Worm (Caenorhabditis elegans) whole organism, L1 larva: ENCODE measurements around the gene gtf-2E2.

ENCODE experiments used
- C16A3.4 ChIP-seq: fragments of 150-350 bp; optimal IDR thresholded peaks from 2 replicates; lab custom pipeline; 2014; ENCODE audit warnings: missing biosample characterization, missing genetic modification characterization
- C34B4.2 ChIP-seq: sonication (generic microtip); optimal IDR thresholded peaks from 2 replicates; lab custom pipeline; 2017; ENCODE audit warnings: mild to moderate bottlenecking, missing genetic modification characterization, missing compliant biosample characterization
- aha-1 ChIP-seq: fragments of 150-350 bp; optimal IDR thresholded peaks from 2 replicates; lab custom pipeline; 2014; ENCODE audit warnings: missing biosample characterization, missing genetic modification characterization
- alr-1 ChIP-seq: fragments of 200-800 bp; sonication (Bioruptor generic); optimal IDR thresholded peaks from 2 replicates; lab custom pipeline; 2018; ENCODE audit warnings: borderline replicate concordance, mild to moderate bottlenecking, missing genetic modification characterization, missing compliant biosample characterization
- ceh-82 ChIP-seq, 3 experiments: fragments of 150-350 bp in 1 of 3; sonication (generic microtip) in 2 of 3; optimal IDR thresholded peaks; 2 replicates each; lab custom pipeline; 2014 to 2017; ENCODE audit warnings: missing biosample characterization in 3 of 3, missing genetic modification characterization in 3 of 3
- ceh-90 ChIP-seq: sonication (generic microtip); optimal IDR thresholded peaks from 2 replicates; lab custom pipeline; 2016; ENCODE audit warnings: missing genetic modification characterization, missing compliant biosample characterization
- ces-1 ChIP-seq: fragments of 150-350 bp; optimal IDR thresholded peaks from 2 replicates; lab custom pipeline; 2014; ENCODE audit warnings: missing biosample characterization, missing genetic modification reagents, missing genetic modification characterization
- dsc-1 ChIP-seq: sonication (generic microtip); optimal IDR thresholded peaks from 2 replicates; lab custom pipeline; 2016; ENCODE audit warnings: mild to moderate bottlenecking, missing genetic modification characterization, missing compliant biosample characterization
- efl-1 ChIP-seq, 4 experiments: fragments of 150-350 bp; optimal IDR thresholded peaks in 3 of 4; peaks in 1 of 4; 1 replicate in 1 of 4; 2 replicates in 3 of 4; lab custom pipeline; 2014; ENCODE audit warnings: missing biosample characterization in 2 of 4, missing genetic modification characterization in 2 of 4, missing genetic modification reagents in 2 of 4
- efl-3 ChIP-seq: fragments of 200-800 bp; sonication (Bioruptor generic); optimal IDR thresholded peaks from 2 replicates; lab custom pipeline; 2018; ENCODE audit warnings: mild to moderate bottlenecking, missing genetic modification characterization, missing compliant biosample characterization
- egl-27 ChIP-seq, 2 experiments: fragments of 150-350 bp in 1 of 2; sonication (generic microtip); optimal IDR thresholded peaks; 3 replicates each; lab custom pipeline; 2017 to 2018; ENCODE audit warnings: missing biosample characterization in 2 of 2, missing genetic modification characterization in 2 of 2, missing genetic modification reagents in 2 of 2
- elt-2 ChIP-seq: sonication (generic microtip); optimal IDR thresholded peaks from 2 replicates; lab custom pipeline; 2016; ENCODE audit warnings: missing genetic modification characterization, mild to moderate bottlenecking, inconsistent platforms, missing compliant biosample characterization, missing genetic modification reagents
- elt-3 ChIP-seq, 6 experiments: fragments of 150-350 bp in 1 of 6; sonication (generic microtip); optimal IDR thresholded peaks; 2 replicates each; lab custom pipeline; 2017 to 2018; ENCODE audit warnings: missing biosample characterization in 6 of 6, missing genetic modification characterization in 6 of 6, inconsistent platforms in 1 of 6
- ets-5 ChIP-seq: fragments of 200-800 bp; sonication (Bioruptor generic); IDR thresholded peaks from 2 replicates; pipeline ENCODE4 v1.3.6; 2022; ENCODE audit warnings: missing genetic modification characterization, missing compliant biosample characterization
- fkh-4 ChIP-seq: sonication (generic microtip); optimal IDR thresholded peaks from 2 replicates; lab custom pipeline; 2016; ENCODE audit warnings: missing compliant biosample characterization, missing genetic modification characterization, borderline replicate concordance
- fkh-8 ChIP-seq: sonication (generic microtip); optimal IDR thresholded peaks from 2 replicates; lab custom pipeline; 2016; ENCODE audit warnings: mild to moderate bottlenecking, missing genetic modification characterization, missing compliant biosample characterization
- fos-1 ChIP-seq: fragments of 150-350 bp; optimal IDR thresholded peaks from 2 replicates; lab custom pipeline; 2014; ENCODE audit warnings: missing biosample characterization, missing genetic modification characterization
- grh-1 ChIP-seq: fragments of 200-800 bp; sonication (Bioruptor generic); IDR thresholded peaks from 2 replicates; pipeline ENCODE4 v1.3.6; 2022; ENCODE audit warnings: missing genetic modification reagents, missing genetic modification characterization, missing compliant biosample characterization
- hpl-2 ChIP-seq: fragments of 150-350 bp; optimal IDR thresholded peaks from 2 replicates; lab custom pipeline; 2014; ENCODE audit warnings: missing biosample characterization, missing genetic modification reagents, missing genetic modification characterization
- irx-1 ChIP-seq: sonication (generic microtip); optimal IDR thresholded peaks from 2 replicates; lab custom pipeline; 2016; ENCODE audit warnings: missing genetic modification characterization, missing compliant biosample characterization
- isw-1 ChIP-seq: fragments of 200-800 bp; sonication (Bioruptor generic); IDR thresholded peaks from 2 replicates; pipeline ENCODE4 v1.3.6; 2022; ENCODE audit warnings: missing genetic modification characterization, missing compliant biosample characterization
- jun-1 ChIP-seq: fragments of 150-350 bp; optimal IDR thresholded peaks from 2 replicates; lab custom pipeline; 2014; ENCODE audit warnings: missing biosample characterization, missing genetic modification reagents, missing genetic modification characterization
- lin-13 ChIP-seq: fragments of 150-350 bp; optimal IDR thresholded peaks from 2 replicates; lab custom pipeline; 2014; ENCODE audit warnings: missing biosample characterization, missing genetic modification reagents, missing genetic modification characterization
- lin-14 ChIP-seq: fragments of 200-800 bp; sonication (Bioruptor generic); optimal IDR thresholded peaks from 2 replicates; lab custom pipeline; 2018; ENCODE audit warnings: mild to moderate bottlenecking, missing genetic modification characterization, moderate library complexity, missing compliant biosample characterization
- lin-15B ChIP-seq: fragments of 150-350 bp; sonication (generic microtip); optimal IDR thresholded peaks from 3 replicates; lab custom pipeline; 2014; ENCODE audit warnings: missing biosample characterization, missing genetic modification characterization
- lin-39 ChIP-seq: fragments of 150-350 bp; optimal IDR thresholded peaks from 2 replicates; lab custom pipeline; 2014; ENCODE audit warnings: missing biosample characterization, missing genetic modification reagents, missing genetic modification characterization
- lir-3 ChIP-seq: sonication (generic microtip); optimal IDR thresholded peaks from 2 replicates; lab custom pipeline; 2016; ENCODE audit warnings: mild to moderate bottlenecking, missing genetic modification characterization, moderate library complexity, missing compliant biosample characterization; ENCODE audit not compliant: poor library complexity
- lsy-2 ChIP-seq, 2 experiments: fragments of 150-350 bp; optimal IDR thresholded peaks; 2 replicates each; lab custom pipeline; 2014; ENCODE audit warnings: missing biosample characterization in 2 of 2, missing genetic modification characterization in 2 of 2
- mab-9 ChIP-seq: fragments of 200-800 bp; sonication (Bioruptor generic); IDR thresholded peaks from 2 replicates; pipeline ENCODE4 v1.3.6; 2022; ENCODE audit warnings: missing genetic modification reagents, missing genetic modification characterization, missing compliant biosample characterization
- mdl-1 ChIP-seq, 2 experiments: fragments of 150-350 bp; optimal IDR thresholded peaks; 2 replicates each; lab custom pipeline; 2014 to 2017; ENCODE audit warnings: missing biosample characterization in 2 of 2, missing genetic modification characterization in 2 of 2, inconsistent platforms in 1 of 2
- mep-1 ChIP-seq: fragments of 150-350 bp; optimal IDR thresholded peaks from 2 replicates; lab custom pipeline; 2014; ENCODE audit warnings: missing biosample characterization, missing genetic modification characterization
- nhr-11 ChIP-seq: fragments of 150-350 bp; optimal IDR thresholded peaks from 2 replicates; lab custom pipeline; 2014; ENCODE audit warnings: missing biosample characterization, missing genetic modification characterization
- nhr-47 ChIP-seq: sonication (generic microtip); optimal IDR thresholded peaks from 2 replicates; lab custom pipeline; 2016; ENCODE audit warnings: mild to moderate bottlenecking, missing genetic modification characterization, moderate library complexity, missing compliant biosample characterization
- nhr-71 ChIP-seq: sonication (generic microtip); optimal IDR thresholded peaks from 2 replicates; lab custom pipeline; 2016; ENCODE audit warnings: mild to moderate bottlenecking, missing genetic modification characterization, moderate library complexity, missing compliant biosample characterization
- nhr-76 ChIP-seq: sonication (generic microtip); optimal IDR thresholded peaks from 2 replicates; lab custom pipeline; 2017; ENCODE audit warnings: missing biosample characterization, missing genetic modification characterization
- nhr-77 ChIP-seq: fragments of 150-350 bp; optimal IDR thresholded peaks from 2 replicates; lab custom pipeline; 2014; ENCODE audit warnings: missing biosample characterization, missing genetic modification characterization
- nhr-84 ChIP-seq: sonication (generic microtip); optimal IDR thresholded peaks from 2 replicates; lab custom pipeline; 2017; ENCODE audit warnings: missing biosample characterization, missing genetic modification characterization
- nhr-85 ChIP-seq: sonication (generic microtip); peaks from one replicate; lab custom pipeline; 2016; ENCODE audit warnings: missing genetic modification characterization, inconsistent platforms, missing compliant biosample characterization
- nhr-90 ChIP-seq: sonication (generic microtip); optimal IDR thresholded peaks from 2 replicates; lab custom pipeline; 2016; ENCODE audit warnings: mild to moderate bottlenecking, missing genetic modification characterization, missing compliant biosample characterization; ENCODE audit not compliant: poor library complexity
- pag-3 ChIP-seq: sonication (generic microtip); optimal IDR thresholded peaks from 2 replicates; lab custom pipeline; 2017; ENCODE audit warnings: missing genetic modification characterization, mild to moderate bottlenecking, missing compliant biosample characterization, antibody characterized with exemption, borderline replicate concordance; ENCODE audit not compliant: insufficient read depth
- pax-3 ChIP-seq: fragments of 200-800 bp; sonication (Bioruptor generic); optimal IDR thresholded peaks from 2 replicates; lab custom pipeline; 2018; ENCODE audit warnings: mild to moderate bottlenecking, missing genetic modification characterization, moderate library complexity, missing compliant biosample characterization
- skn-1 ChIP-seq: fragments of 150-350 bp; optimal IDR thresholded peaks from 2 replicates; lab custom pipeline; 2014; ENCODE audit warnings: missing biosample characterization, missing genetic modification characterization
- snpc-4 ChIP-seq: fragments of 150-350 bp; optimal IDR thresholded peaks from 2 replicates; lab custom pipeline; 2014; ENCODE audit warnings: missing biosample characterization, missing genetic modification characterization
- snu-23 ChIP-seq: sonication (generic microtip); optimal IDR thresholded peaks from 2 replicates; lab custom pipeline; 2016; ENCODE audit warnings: missing genetic modification characterization, missing compliant biosample characterization
- swsn-7 ChIP-seq: sonication (generic microtip); optimal IDR thresholded peaks from 2 replicates; lab custom pipeline; 2016; ENCODE audit warnings: missing genetic modification characterization, missing compliant biosample characterization
- tbx-2 ChIP-seq: sonication (generic microtip); optimal IDR thresholded peaks from 2 replicates; lab custom pipeline; 2016; ENCODE audit warnings: missing genetic modification characterization, missing compliant biosample characterization
- tlp-1 ChIP-seq: fragments of 150-350 bp; optimal IDR thresholded peaks from 2 replicates; lab custom pipeline; 2014; ENCODE audit warnings: missing biosample characterization, missing genetic modification characterization
- unc-130 ChIP-seq: fragments of 150-350 bp; optimal IDR thresholded peaks from 2 replicates; lab custom pipeline; 2017; ENCODE audit warnings: missing biosample characterization, missing genetic modification characterization, inconsistent platforms
- unc-30 ChIP-seq: sonication (generic microtip); optimal IDR thresholded peaks from 2 replicates; lab custom pipeline; 2017; ENCODE audit warnings: missing biosample characterization, missing genetic modification characterization
- unc-98 ChIP-seq: fragments of 200-800 bp; sonication (Bioruptor generic); IDR thresholded peaks from 2 replicates; pipeline ENCODE4 v1.3.6; 2022; ENCODE audit warnings: missing genetic modification characterization, missing compliant biosample characterization
- xbp-1 ChIP-seq: sonication (generic microtip); optimal IDR thresholded peaks from 2 replicates; lab custom pipeline; 2016; ENCODE audit warnings: missing genetic modification characterization, missing compliant biosample characterization
- zag-1 ChIP-seq: fragments of 150-350 bp; optimal IDR thresholded peaks from 2 replicates; lab custom pipeline; 2014; ENCODE audit warnings: missing biosample characterization, missing genetic modification characterization
- ztf-11 ChIP-seq, 2 experiments: sonication (generic microtip); optimal IDR thresholded peaks; 2 replicates each; lab custom pipeline; 2016 to 2017; ENCODE audit warnings: missing genetic modification characterization in 2 of 2, missing biosample characterization in 1 of 2, missing compliant biosample characterization in 1 of 2

gtf-2E2 gene

ce11 chrII:11542385-11542784, at the start of gene gtf-2E2:
Gene gtf-2E2, minus strand, starts transcription at chrII:11542495.
- no peak for TF ChIP-seq nhr-84 (tag; lab: Kevin White, UChicago)
- TF ChIP-seq lsy-2 (tag; optimal IDR thresholded peaks at IDR 0.05; lab: Kevin White, UChicago): peak in 1 of 2 experiments; percentile 46
- no peak for TF ChIP-seq fkh-4 (tag; lab: Kevin White, UChicago)
- no peak for TF ChIP-seq zag-1 (tag; lab: Kevin White, UChicago)
- TF ChIP-seq ces-1 (GFP tag; lab: Kevin White, UChicago): no peak
- TF ChIP-seq nhr-11 (tag; lab: Kevin White, UChicago): no peak
- TF ChIP-seq nhr-77: no peak
- no peak for TF ChIP-seq elt-3 (tag; optimal IDR thresholded peaks at IDR 0.05; lab: Kevin White, UChicago)
- no peak for TF ChIP-seq lin-13 (GFP tag; lab: Kevin White, UChicago)
- TF ChIP-seq unc-130 (tag; lab: Kevin White, UChicago): no peak
- TF ChIP-seq lir-3 (tag; lab: Kevin White, UChicago): no peak
- TF ChIP-seq pag-3 (tag; lab: Kevin White, UChicago): no peak
- no peak for TF ChIP-seq grh-1 (GFP tag; lab: Robert Waterston, UW)
- TF ChIP-seq egl-27 (tag; optimal IDR thresholded peaks at IDR 0.05; lab: Kevin White, UChicago): no peak
- no peak for TF ChIP-seq jun-1 (tag; lab: Kevin White, UChicago)
- TF ChIP-seq ceh-90 (tag; lab: Kevin White, UChicago): peak; percentile 22
- TF ChIP-seq alr-1 (tag; lab: Kevin White, UChicago): no peak
- TF ChIP-seq aha-1 (tag; lab: Kevin White, UChicago): no peak
- no peak for TF ChIP-seq fos-1 (tag; lab: Kevin White, UChicago)
- no peak for TF ChIP-seq hpl-2 (GFP tag; lab: Kevin White, UChicago)
- no peak for TF ChIP-seq snpc-4
- no peak for TF ChIP-seq unc-30 (tag; lab: Kevin White, UChicago)
- no peak for TF ChIP-seq efl-3 (GFP tag; lab: Kevin White, UChicago)
- TF ChIP-seq xbp-1 (tag; lab: Kevin White, UChicago): no peak
- peak; percentile 40 for TF ChIP-seq snu-23 (GFP tag; lab: Kevin White, UChicago)
- TF ChIP-seq nhr-47 (tag; lab: Kevin White, UChicago): no peak
- peak; percentile 69 for TF ChIP-seq mep-1
- no peak for TF ChIP-seq irx-1 (tag; lab: Kevin White, UChicago)
- no peak for TF ChIP-seq nhr-90 (tag; lab: Kevin White, UChicago)
- TF ChIP-seq lin-39 (tag; lab: Kevin White, UChicago): no peak
- TF ChIP-seq nhr-71: peak; percentile 25
- TF ChIP-seq nhr-85 (tag; lab: Kevin White, UChicago): no peak
- no peak for TF ChIP-seq C16A3.4 (tag; lab: Kevin White, UChicago)
- no peak for TF ChIP-seq C34B4.2 (tag; lab: Kevin White, UChicago)
- no peak for TF ChIP-seq ets-5 (GFP tag; lab: Robert Waterston, UW)
- TF ChIP-seq unc-98 (GFP tag; lab: Robert Waterston, UW): no peak
- TF ChIP-seq mab-9 (GFP tag; lab: Robert Waterston, UW): no peak
- no peak for TF ChIP-seq tlp-1 (tag; lab: Kevin White, UChicago)
- TF ChIP-seq dsc-1 (tag; lab: Kevin White, UChicago): no peak
- TF ChIP-seq lin-15B (tag; lab: Kevin White, UChicago): no peak
- no peak for TF ChIP-seq isw-1 (GFP tag; lab: Robert Waterston, UW)
- TF ChIP-seq ceh-82 (tag; optimal IDR thresholded peaks at IDR 0.05; lab: Kevin White, UChicago): peak in 1 of 3 experiments; percentile 35
- peak; percentile 18 for TF ChIP-seq skn-1 (tag; lab: Kevin White, UChicago)
- peak; percentile 15 to 36 for TF ChIP-seq efl-1 (optimal IDR thresholded peaks at IDR 0.05; lab: Kevin White, UChicago)
- TF ChIP-seq efl-1 (GFP tag; optimal IDR thresholded peaks at IDR 0.05 in 1 of 2; lab: Kevin White, UChicago): peak in 1 of 2 experiments; percentile 29
- TF ChIP-seq mdl-1 (tag; optimal IDR thresholded peaks at IDR 0.05; lab: Kevin White, UChicago): no peak
- no peak for TF ChIP-seq elt-2 (tag; lab: Kevin White, UChicago)
- no peak for TF ChIP-seq tbx-2
- no peak for TF ChIP-seq pax-3
- peak; percentile 46 for TF ChIP-seq lin-14 (GFP tag; lab: Kevin White, UChicago)
- no peak for TF ChIP-seq ztf-11 (tag; optimal IDR thresholded peaks at IDR 0.05; lab: Kevin White, UChicago)
- TF ChIP-seq nhr-76: no peak
- peak; percentile 4 for TF ChIP-seq swsn-7
- no peak for TF ChIP-seq fkh-8 (tag; lab: Kevin White, UChicago)
